Fruit fly (Drosophila melanogaster) whole organism, prepupa: ENCODE data around the gene CG32694.

Source experiments
- Blimp-1 ChIP-seq: fragments of 200-800 bp; sonication (Bioruptor generic); optimal IDR thresholded peaks from 3 replicates; lab custom pipeline; 2017; ENCODE audit warnings: missing biosample characterization, missing genetic modification characterization, mild to moderate bottlenecking, moderate library complexity, missing genetic modification reagents
- Eip93F ChIP-seq: fragments of 200-800 bp; sonication (Bioruptor generic); optimal IDR thresholded peaks from 2 replicates; lab custom pipeline; 2016; ENCODE audit warnings: missing biosample characterization, mild to moderate bottlenecking, missing genetic modification characterization
- fd85E ChIP-seq: fragments of 200-800 bp; sonication (Bioruptor generic); optimal IDR thresholded peaks from 3 replicates; lab custom pipeline; 2016; ENCODE audit warnings: missing biosample characterization, missing genetic modification characterization

DNA sequence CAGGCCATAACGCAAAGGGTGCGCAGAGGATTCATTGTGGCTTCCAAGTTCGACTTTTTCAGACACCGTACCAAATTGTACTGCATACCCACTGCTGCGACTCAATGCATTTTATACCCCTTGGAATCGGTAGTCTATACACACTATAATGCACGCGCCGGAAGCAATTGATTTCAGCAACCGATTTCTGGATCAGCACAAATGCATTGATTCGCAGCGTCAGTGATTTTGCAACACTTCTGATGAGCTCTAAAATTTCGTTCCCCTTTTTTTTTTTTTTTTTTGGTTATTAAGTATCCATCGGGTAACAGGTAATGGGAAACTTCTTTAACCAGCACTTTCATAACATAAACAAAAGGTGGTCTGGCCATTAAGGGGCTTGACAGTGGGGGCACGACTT, 63.1 kb downstream of the CG32694 start, which contains the start of gene Yp2:
- TF ChIP-seq fd85E (GFP tag; lab: Kevin White, UChicago) (no peak), Blimp-1 (GFP tag; lab: Kevin White, UChicago) (no peak), Eip93F (no peak)
